Fruit fly (Drosophila melanogaster): Measurements from ENCODE around the gene rept.
A peak's percentile ranks its signal among the peaks of the same experiment; 100 is the strongest.

The rept gene

dm6 chr3L:19268720-19269401 lies 13.7 kb downstream of the rept start, which contains the start of the genes Aldh7A1 and CG14085:
Aldh7A1 (minus strand) TSS chr3L:19268913.
CG14085 (plus strand) TSS chr3L:19269351.
- TF ChIP-seq CG9948 (tag; optimal IDR thresholded peaks at IDR 0.05) (no peak), Pif1A (GFP tag; optimal IDR thresholded peaks at IDR 0.05) (no peak), CG15710 (tag; optimal IDR thresholded peaks at IDR 0.05) (no peak), gl (tag; optimal IDR thresholded peaks at IDR 0.05) (no peak), fd96Ca (GFP tag; IDR thresholded peaks at IDR 0.05) (0 out of 3 replicates have a peak, but pooled peaks have one; percentile 35), CG8159 (tag; optimal IDR thresholded peaks at IDR 0.05) (no peak), CG4496 (GFP tag; IDR thresholded peaks at IDR 0.05) (no peak), Snoo (tag; optimal IDR thresholded peaks at IDR 0.05) (no peak), EcR (GFP tag; optimal IDR thresholded peaks at IDR 0.05) (no peak), CG34367 (tag; optimal IDR thresholded peaks at IDR 0.05) (no peak), CG13204 (GFP tag; optimal IDR thresholded peaks at IDR 0.05) (peak; percentile 64), CG14655 (GFP tag; optimal IDR thresholded peaks at IDR 0.05) (no peak), CG32121 (GFP tag; IDR thresholded peaks at IDR 0.05) (no peak), Pif1B (GFP tag; optimal IDR thresholded peaks at IDR 0.05) (no peak), D1 (tag; optimal IDR thresholded peaks at IDR 0.05) (no peak), CG10348 (GFP tag; IDR thresholded peaks at IDR 0.05) (no peak), Ets98B (GFP tag; IDR thresholded peaks at IDR 0.05) (peak; percentile 41; the same call in 1 of the 2 replicates), CG12605 (GFP tag; IDR thresholded peaks at IDR 0.05) (no peak), CG17806 (tag; optimal IDR thresholded peaks at IDR 0.05) (no peak), rn (GFP tag; IDR thresholded peaks at IDR 0.05) (no peak), CG8301 (tag; optimal IDR thresholded peaks at IDR 0.05) (no peak)

- TF ChIP-seq CG15710 (tag; optimal IDR thresholded peaks at IDR 0.05) (no peak), fd96Ca (GFP tag; IDR thresholded peaks at IDR 0.05) (no peak), Pif1A (GFP tag; optimal IDR thresholded peaks at IDR 0.05) (no peak), Pif1B (GFP tag; optimal IDR thresholded peaks at IDR 0.05) (no peak), CG14655 (GFP tag; optimal IDR thresholded peaks at IDR 0.05) (no peak), CG34367 (tag; optimal IDR thresholded peaks at IDR 0.05) (no peak), gl (tag; optimal IDR thresholded peaks at IDR 0.05) (no peak), Ets98B (GFP tag; IDR thresholded peaks at IDR 0.05) (no peak), EcR (GFP tag; optimal IDR thresholded peaks at IDR 0.05) (no peak), CG32121 (GFP tag; IDR thresholded peaks at IDR 0.05) (no peak), CG4496 (GFP tag; IDR thresholded peaks at IDR 0.05) (no peak), CG10348 (GFP tag; IDR thresholded peaks at IDR 0.05) (no peak), CG8301 (tag; optimal IDR thresholded peaks at IDR 0.05) (no peak), Snoo (tag; optimal IDR thresholded peaks at IDR 0.05) (no peak)
Observed at dm6 chr3L:19270542-19270941, 15.4 kb downstream of the rept start, which contains the start of gene CG14088. CG14088 (minus strand) TSS chr3L:19270642.

DNA sequence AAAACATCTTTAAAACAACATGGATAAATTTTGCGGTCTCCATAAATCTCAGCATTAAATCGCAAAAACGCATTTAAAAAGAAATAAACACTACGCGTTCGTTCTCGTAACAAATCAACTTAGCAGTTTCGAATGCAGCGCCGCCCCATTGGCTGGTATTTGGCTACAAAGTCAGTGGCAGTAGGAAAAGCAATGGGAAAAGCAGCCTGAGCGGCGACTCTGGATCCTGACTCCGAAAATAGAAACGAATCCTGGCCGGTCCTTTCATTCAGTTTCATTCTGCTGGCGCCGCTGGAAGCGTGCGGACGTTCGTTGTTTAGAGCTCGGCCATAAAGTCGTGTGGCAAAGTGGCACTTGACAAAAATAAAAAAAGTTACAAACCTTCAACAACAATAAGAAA lies 20.4 kb downstream of the rept start, which contains the start of gene CG14086:
TSS of gene CG14086 (plus strand) at position 301 of the 400 bp plus-strand sequence.
- TF ChIP-seq CG34367 (tag; optimal IDR thresholded peaks at IDR 0.05) (no peak), fd96Ca (GFP tag; IDR thresholded peaks at IDR 0.05) (no peak), gl (tag; optimal IDR thresholded peaks at IDR 0.05) (no peak), CG12605 (GFP tag; IDR thresholded peaks at IDR 0.05) (no peak), EcR (GFP tag; optimal IDR thresholded peaks at IDR 0.05) (no peak), CG14655 (GFP tag; optimal IDR thresholded peaks at IDR 0.05) (no peak), CG8159 (tag; optimal IDR thresholded peaks at IDR 0.05) (no peak), CG9948 (tag; optimal IDR thresholded peaks at IDR 0.05) (no peak), CG32121 (GFP tag; IDR thresholded peaks at IDR 0.05) (no peak), Ets98B (GFP tag; IDR thresholded peaks at IDR 0.05) (no peak), CG13204 (GFP tag; optimal IDR thresholded peaks at IDR 0.05) (no peak)

dm6 chr3L:19280283-19280682 lies 25.1 kb downstream of the rept start:
- TF ChIP-seq CG15710 (tag; optimal IDR thresholded peaks at IDR 0.05) = no peak
- TF ChIP-seq CG14655 (GFP tag; optimal IDR thresholded peaks at IDR 0.05) = no peak
- TF ChIP-seq gl (tag; optimal IDR thresholded peaks at IDR 0.05) = no peak
- TF ChIP-seq Pif1A (GFP tag; optimal IDR thresholded peaks at IDR 0.05) = no peak
- no peak for TF ChIP-seq D1 (tag; optimal IDR thresholded peaks at IDR 0.05)
- no peak for TF ChIP-seq CG10348 (GFP tag; IDR thresholded peaks at IDR 0.05)
- TF ChIP-seq EcR (GFP tag; optimal IDR thresholded peaks at IDR 0.05) = no peak
- TF ChIP-seq Ets98B (GFP tag; IDR thresholded peaks at IDR 0.05) = no peak
- TF ChIP-seq CG9948 (tag; optimal IDR thresholded peaks at IDR 0.05) = no peak
- TF ChIP-seq CG32121 (GFP tag; IDR thresholded peaks at IDR 0.05) = no peak
- no peak for TF ChIP-seq CG17806 (tag; optimal IDR thresholded peaks at IDR 0.05)
- TF ChIP-seq CG13204 (GFP tag; optimal IDR thresholded peaks at IDR 0.05) = no peak
- TF ChIP-seq Snoo (tag; optimal IDR thresholded peaks at IDR 0.05) = no peak
- TF ChIP-seq CG34367 (tag; optimal IDR thresholded peaks at IDR 0.05) = no peak

DNA sequence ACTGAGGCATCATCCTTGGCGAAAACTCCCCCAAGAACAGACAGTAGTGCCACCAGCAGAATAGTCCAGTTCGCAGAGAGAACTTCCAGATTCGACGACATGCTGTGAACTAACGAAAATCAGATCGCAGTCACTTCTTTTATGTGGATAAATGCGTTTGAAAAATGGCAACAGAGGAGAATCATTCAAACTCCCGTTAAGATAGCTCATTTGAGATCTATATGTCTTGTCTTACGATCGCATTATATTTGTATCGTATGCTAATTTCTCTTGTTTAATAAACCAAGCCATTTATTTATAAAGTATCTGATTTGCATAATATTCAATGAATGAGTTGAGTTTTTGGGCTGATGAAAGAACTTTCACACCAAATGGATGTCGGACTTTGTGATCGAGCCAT lies 25.6 kb downstream of the rept start, which contains the start of gene CG14089:
TSS of gene CG14089 (minus strand) at position 101 of the 400 bp plus-strand sequence.
- TF ChIP-seq Pif1A (GFP tag; optimal IDR thresholded peaks at IDR 0.05) = no peak
- no peak for TF ChIP-seq CG10348 (GFP tag; IDR thresholded peaks at IDR 0.05)
- TF ChIP-seq fd96Ca (GFP tag; IDR thresholded peaks at IDR 0.05) = no peak
- no peak for TF ChIP-seq EcR (GFP tag; optimal IDR thresholded peaks at IDR 0.05)
- TF ChIP-seq gl (tag; optimal IDR thresholded peaks at IDR 0.05) = no peak
- TF ChIP-seq CG34367 (tag; optimal IDR thresholded peaks at IDR 0.05) = no peak
- TF ChIP-seq CG4496 (GFP tag; IDR thresholded peaks at IDR 0.05) = no peak
- TF ChIP-seq CG17806 (tag; optimal IDR thresholded peaks at IDR 0.05) = no peak
- TF ChIP-seq CG14655 (GFP tag; optimal IDR thresholded peaks at IDR 0.05) = no peak
- TF ChIP-seq CG8159 (tag; optimal IDR thresholded peaks at IDR 0.05) = no peak
- no peak for TF ChIP-seq Ets98B (GFP tag; IDR thresholded peaks at IDR 0.05)

Measured in whole organism, pupa.